Fruit fly (Drosophila melanogaster) whole organism, larva: Measurements from ENCODE around the gene CG14511.

Experiments used
- noc ChIP-seq: fragments of 200-800 bp; sonication (Bioruptor generic); optimal IDR thresholded peaks from 3 replicates; lab custom pipeline; 2019; ENCODE audit warnings: missing biosample characterization, mild to moderate bottlenecking, missing genetic modification characterization, moderate library complexity

The CG14511 gene

DNA sequence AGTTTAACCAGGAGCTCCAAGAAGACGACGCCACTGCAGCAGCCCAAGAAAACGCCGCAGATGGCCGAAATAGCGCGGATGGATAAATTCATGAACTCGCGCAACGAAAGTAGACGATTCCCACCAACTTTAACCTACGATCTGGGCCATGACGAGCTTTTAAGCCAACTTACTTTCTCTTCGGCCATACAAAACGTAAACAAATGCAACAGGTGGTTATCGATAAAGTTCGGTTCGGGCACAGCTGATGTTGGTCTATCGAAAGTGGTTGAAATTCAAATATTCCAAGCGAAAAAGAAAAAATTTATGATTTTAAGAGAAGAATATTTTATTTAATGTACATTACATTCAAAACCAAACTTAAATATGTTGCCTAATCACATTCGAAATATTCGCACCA lies at the start of gene CG14511:
TSS of gene CG14511 (minus strand) at position 184 of the 400 bp plus-strand sequence.
- TF ChIP-seq noc (tag; lab: Kevin White, UChicago) = no peak

DNA sequence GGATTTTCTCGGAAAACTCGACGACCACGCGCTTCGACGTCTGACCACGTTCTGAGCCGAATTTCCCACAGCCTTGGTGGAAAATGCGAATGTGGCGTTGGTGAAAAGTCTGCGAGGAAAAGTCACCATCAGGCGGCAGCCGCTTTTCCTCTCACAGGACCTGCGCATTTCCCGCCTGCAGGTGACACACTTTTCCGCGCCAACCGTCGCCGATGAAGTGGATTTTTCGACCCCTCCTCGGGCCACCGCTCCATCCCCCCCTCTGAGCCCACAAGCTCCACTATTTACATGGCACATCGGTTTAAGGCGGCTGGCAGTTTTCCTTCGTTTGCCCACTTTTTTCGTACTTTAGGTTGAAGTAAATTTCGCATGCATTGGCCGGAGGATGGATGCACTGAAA lies 48.3 kb upstream of the CG14511 start, which contains the start of gene jus:
TSS of gene jus (minus strand) at position 38 of the 400 bp plus-strand sequence.
- no peak for TF ChIP-seq noc (tag; lab: Kevin White, UChicago)

DNA sequence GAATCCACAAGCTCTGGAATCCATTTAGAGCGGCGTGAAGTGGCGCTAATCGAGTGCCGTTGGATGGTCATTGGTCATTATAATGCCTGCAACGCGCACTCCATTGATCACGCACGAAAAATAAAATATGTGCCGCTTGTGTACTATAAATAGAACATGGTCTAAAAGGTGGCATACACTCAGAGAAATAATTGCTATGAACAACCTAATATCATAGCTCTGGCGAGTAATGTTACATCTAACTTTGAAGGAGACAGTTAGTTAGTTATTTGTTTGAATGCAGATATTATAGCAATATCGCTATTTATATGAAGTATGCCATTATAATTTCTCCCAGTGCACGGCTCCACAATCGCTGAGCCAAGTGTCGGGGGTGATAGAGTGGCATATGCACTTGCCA lies 44.3 kb upstream of the CG14511 start:
- TF ChIP-seq noc (tag; lab: Kevin White, UChicago) = no peak

DNA sequence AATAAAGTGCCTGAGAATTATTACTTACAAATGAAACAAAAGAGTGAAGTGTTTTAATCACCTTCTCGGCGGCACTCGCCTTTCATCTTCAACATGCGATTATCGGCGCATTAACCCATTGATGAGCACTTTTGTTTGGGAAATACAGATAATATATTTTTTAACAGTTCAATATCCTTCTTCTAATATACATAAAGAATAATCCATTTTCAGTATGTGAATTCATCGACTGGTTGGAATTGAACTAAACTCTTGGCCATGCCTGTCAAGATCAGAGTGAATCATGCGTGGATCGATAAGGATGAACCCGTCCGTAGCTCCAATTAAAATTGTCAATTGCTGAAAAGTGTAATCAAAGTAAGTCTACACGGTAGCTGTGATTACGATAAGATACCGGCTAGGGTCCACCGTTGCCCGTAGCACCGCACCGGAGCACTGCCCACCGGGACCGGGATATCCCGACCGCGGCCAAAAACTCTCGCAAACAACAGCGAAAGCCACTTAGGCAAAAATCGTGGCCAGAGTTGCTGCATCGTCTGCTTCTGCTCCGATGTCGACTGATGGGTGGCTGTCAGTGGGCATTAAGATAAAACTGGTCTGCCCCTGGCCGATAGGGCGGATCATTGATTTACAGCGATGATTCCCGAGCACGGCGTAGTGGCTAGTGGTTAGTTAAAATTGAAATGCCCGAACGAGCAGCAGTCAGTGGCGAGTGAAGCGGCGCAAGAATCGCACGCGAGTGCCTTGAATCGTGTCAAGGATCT lies 18.4 kb upstream of the CG14511 start, which contains the start of gene CG11898:
TSS of gene CG11898 (plus strand) at position 714 of the 764 bp plus-strand sequence.
- TF ChIP-seq noc (tag; lab: Kevin White, UChicago) = peak; percentile 39

DNA sequence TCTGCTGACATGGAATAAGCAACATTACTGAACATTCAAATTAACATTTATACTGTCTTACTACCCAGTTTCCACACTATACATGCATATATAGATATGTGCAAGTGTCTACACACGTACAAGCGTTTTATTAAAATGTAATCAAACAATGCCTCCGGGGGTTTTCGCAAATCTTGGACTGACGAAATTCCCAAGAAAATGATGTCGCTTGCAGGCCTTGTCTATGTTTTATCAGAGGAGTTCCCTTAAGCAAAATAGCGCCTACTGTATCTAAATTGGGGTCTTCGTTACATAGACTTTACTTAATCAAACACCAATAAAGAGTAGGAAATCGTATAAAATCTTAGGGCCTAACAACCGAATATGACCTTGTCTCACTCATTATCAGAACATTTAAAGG lies 12.9 kb upstream of the CG14511 start:
- TF ChIP-seq noc (tag; lab: Kevin White, UChicago) = no peak

DNA sequence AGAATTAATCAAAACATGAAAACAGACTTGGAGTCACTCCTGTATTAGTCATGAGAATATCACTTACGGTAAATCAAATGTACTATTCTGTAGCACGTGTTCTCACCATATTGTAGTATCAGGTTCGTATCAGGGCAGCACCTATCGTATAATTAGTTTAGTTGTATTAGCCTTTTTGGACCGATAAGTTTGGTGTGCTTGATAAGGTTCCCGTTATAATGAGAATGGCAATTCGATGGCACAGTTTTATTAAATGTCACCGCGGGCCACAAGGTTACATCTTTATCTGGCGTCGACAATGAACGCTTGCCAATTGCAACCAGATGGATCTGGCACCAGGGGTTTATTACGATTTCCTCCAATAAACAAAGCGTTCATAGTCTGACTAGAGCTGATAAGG lies 12.0 kb upstream of the CG14511 start:
- TF ChIP-seq noc (tag; lab: Kevin White, UChicago) = peak; percentile 11

DNA sequence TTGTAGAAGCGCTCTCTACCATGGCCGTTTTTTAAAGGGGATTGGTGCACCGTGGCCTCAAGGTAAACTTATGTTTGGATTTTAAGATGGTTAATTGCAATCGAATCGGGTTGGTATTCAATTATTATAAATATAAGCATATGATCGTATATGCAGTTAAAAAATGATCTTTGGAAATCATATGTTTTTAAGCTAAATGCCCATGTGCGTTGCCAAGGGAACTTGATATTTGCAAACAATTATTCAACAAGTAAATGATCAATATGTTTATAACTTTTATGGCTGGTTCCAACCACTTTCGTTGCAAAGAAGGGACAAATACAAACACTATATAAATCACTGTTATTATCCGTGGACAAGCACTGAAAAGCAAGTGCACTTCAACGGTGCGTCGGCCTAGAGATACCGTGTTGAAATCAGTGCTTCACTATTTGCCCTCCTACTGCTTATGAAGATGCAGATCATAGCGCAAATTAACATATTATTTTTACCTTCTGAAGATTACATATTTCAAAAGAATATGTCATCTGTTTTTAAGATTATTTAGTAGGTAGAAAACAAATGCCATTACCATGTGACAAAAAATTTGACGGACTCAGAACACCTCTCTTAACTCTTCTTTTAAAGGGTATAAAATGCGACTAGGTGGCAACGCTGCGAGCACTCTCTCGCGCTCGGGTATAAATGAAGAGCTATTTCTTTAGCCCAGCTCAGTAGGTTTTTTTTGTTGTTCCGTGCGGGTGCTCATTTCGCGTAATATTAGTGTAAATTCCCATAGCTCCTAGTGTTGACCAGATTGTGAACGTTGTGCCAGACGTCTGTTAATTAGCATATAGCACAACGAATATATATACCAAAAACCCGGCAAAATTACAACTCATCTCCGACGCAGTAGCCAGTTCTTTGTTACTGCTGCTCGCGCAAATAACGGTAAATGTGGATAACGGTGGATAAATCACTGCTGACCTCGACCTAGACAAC lies 11.0 kb upstream of the CG14511 start, which contains the start of gene rdog:
TSS of gene rdog (plus strand) at position 705 of the 981 bp plus-strand sequence.
- peak; percentile 89 for TF ChIP-seq noc (tag; lab: Kevin White, UChicago)

DNA sequence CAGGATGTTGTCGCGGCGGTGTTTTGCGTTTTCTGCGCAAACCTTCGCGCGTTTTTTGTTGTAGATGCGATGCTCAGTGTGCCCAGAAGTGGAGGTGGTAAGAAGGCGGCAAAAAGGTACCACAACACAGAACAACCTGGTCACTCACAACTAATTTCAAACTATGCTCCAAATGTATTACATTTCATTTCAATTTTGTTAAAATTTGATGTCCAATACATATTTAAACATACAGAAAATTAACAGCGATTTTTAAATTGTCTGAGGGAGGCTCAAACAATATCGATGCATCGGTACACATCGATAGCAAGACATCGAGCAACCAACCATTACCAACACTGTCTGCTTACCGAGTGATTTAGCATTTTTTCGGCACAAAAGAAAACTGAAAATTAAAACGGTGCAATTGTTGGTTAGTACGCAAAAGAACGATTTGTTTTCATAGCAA lies 6.5 kb upstream of the CG14511 start, which contains the start of the genes Slbp and Rpn2:
TSS of gene Slbp (minus strand) at position 70 of the 448 bp plus-strand sequence.
TSS of gene Rpn2 (plus strand) at position 328 of the 448 bp plus-strand sequence.
- TF ChIP-seq noc (tag; lab: Kevin White, UChicago) = peak; percentile 65

DNA sequence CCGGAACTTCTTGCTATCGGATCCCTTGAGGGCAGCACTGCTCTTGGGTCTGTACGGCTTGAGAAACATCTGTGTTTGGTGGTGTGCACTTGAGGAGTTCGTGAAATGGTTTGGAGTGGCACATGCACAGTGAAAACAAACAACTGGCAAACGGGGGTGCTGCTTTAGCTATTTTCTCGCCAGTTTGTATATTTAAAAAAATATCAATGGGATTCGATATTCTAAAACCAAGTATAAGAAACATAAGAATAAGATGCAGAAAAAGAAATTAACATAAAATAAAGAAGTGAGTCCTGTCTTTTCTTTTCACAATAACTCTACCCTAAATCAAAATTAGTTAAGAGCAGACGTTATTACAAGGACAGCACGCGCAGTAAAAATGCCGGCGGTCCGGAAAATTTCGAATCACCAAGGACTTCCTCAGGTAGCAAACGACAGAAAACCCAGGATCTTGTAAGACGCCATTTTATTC lies 5.0 kb upstream of the CG14511 start, which contains the start of gene eIF2D:
TSS of gene eIF2D (minus strand) at position 174 of the 472 bp plus-strand sequence.
- peak; percentile 52 for TF ChIP-seq noc (tag; lab: Kevin White, UChicago)

DNA sequence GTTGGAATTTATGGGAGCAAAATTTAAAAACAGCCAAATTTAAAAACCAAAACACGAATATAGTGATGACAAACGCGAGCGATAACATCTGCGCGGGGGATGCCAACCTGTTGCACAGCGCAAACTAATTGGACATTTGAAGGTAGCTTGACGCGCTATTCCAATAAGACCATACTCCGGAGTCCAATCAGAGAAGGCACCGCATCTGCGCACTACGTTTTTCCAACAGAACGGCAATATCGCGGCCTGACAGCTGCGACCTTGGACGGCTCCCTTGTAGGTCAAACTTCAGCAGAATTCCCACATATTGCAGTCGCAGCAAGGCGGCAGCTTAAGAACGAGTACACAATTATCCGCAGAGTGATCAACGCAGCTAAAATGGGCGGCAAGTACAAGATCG lies 1.4 kb upstream of the CG14511 start, which contains the start of the genes CG11882 and Pglym78:
TSS of gene CG11882 (minus strand) at position 101 of the 400 bp plus-strand sequence.
TSS of gene Pglym78 (plus strand) at position 177 of the 400 bp plus-strand sequence.
- peak; percentile 27 for TF ChIP-seq noc (tag; lab: Kevin White, UChicago)

DNA sequence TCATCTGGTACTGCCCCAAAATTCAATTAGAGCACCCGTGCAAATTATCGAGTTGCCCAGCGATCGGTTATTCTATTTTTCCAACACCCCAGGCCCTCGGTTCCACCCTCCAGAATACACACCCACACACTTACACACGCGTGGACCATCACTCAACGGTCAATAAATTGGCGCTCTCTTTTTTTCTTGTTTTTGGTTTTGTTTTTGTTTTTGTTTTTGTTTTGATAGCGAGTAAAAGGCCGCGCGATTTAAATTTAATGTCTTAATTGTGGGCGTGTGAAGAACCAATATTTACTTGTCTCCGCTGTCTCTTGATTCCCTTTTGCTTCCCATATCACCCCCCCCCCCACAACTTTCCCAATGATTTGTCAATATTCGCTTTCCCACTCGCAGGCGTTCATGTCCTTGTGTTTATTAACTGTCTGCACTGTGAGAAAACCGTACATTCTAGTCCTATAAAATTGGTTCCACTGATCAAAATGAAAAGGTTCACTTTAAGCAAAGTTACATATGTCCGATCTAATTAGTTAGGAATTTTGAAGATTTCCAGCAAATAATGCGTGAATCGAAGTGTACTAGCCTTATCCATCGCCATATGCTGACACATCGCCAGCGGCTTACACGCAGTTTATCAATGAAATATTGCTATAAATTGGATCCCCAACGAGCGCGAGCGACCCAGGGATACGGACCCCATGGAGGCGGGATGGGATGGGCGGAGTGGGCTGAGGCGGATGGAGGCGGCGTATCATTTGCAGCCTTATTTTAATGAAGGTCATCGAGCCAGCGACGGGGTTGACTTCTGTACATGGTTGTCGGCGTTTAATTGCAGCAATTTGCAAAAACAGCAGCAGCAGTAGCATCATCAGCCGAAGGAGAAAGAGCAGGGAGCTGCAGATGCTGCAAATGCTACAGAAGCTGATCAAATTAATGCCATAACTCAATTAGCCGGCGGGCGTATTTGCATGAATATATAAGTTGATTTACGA lies 6.6 kb downstream of the CG14511 start:
- TF ChIP-seq noc (tag; lab: Kevin White, UChicago) = no peak

DNA sequence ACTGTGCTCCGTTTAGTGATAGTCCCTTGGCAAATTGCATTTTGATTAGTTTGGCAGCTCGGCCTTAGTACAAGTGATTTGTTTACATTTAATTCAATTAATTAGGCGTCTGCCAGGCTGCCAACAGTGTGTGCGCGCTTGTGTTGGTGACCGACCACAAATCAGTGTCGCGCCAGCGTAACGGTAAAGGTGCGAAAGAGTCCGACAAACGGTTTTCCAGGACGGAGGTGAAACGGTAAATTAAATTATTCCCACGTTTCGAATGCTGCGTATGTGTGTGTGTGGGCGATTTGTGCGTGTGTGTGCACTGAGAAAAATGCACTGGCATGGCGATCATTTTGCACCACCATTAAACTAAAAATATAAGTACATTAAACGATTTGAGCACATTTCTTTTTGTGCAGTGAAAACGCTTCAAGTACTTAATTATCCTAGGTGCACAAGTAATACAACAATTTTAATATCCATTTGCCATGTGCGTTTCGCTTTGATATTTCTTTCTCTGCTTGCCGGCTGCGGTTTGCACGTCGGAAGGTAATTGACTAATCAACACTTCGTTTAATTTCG lies 7.6 kb downstream of the CG14511 start:
- TF ChIP-seq noc (tag; lab: Kevin White, UChicago) = no peak

DNA sequence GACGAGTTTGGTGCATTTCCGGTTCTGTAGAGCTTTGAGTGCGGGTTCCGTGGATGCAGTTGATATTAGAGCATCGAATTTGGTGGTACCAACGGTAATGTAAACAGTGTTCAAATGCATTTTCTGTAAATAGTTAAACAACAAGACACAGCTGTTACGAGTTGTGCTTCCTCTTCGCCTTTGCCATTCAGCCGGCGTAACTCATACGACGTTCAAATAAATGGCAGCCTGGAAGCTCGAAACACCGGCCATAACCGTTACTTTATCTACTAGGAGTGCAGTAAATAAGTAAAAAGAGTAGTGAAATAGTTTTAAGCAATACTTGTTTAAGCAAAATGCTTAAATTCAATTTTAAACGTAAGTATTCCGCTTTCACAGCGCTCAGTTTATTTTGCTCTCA lies 8.3 kb downstream of the CG14511 start, which contains the start of the genes Alg13 and superdeath:
TSS of gene Alg13 (minus strand) at position 167 of the 400 bp plus-strand sequence.
TSS of gene superdeath (plus strand) at position 256 of the 400 bp plus-strand sequence.
- no peak for TF ChIP-seq noc (tag; lab: Kevin White, UChicago)
